Fruit fly (Drosophila melanogaster) whole organism, embryonic: ENCODE measurements around the gene alpha-Est8.

Source experiments
- CG10462 ChIP-seq: fragments of 200-800 bp; sonication (Bioruptor generic); optimal IDR thresholded peaks from 2 replicates; lab custom pipeline; 2016; ENCODE audit warnings: missing biosample characterization, missing genetic modification characterization
- CG10979 ChIP-seq: fragments of 200-800 bp; sonication (Bioruptor generic); optimal IDR thresholded peaks from 2 replicates; lab custom pipeline; 2018; ENCODE audit warnings: missing biosample characterization, mild to moderate bottlenecking, missing genetic modification characterization, moderate library complexity
- CG1233 ChIP-seq: fragments of 200-800 bp; sonication (Bioruptor generic); optimal IDR thresholded peaks from 4 replicates; lab custom pipeline; 2018; ENCODE audit warnings: missing biosample characterization, mild to moderate bottlenecking, missing genetic modification characterization
- CG14965 ChIP-seq: fragments of 200-800 bp; sonication (Bioruptor generic); optimal IDR thresholded peaks from 2 replicates; lab custom pipeline; 2016; ENCODE audit warnings: missing biosample characterization, missing genetic modification characterization, borderline replicate concordance
- CG15269 ChIP-seq: fragments of 200-800 bp; sonication (Bioruptor generic); optimal IDR thresholded peaks from 2 replicates; lab custom pipeline; 2018; ENCODE audit warnings: missing biosample characterization, mild to moderate bottlenecking, missing genetic modification characterization, moderate library complexity
- CG1602 ChIP-seq: fragments of 200-800 bp; sonication (Bioruptor generic); optimal IDR thresholded peaks from 3 replicates; lab custom pipeline; 2016; ENCODE audit warnings: missing biosample characterization, missing genetic modification characterization
- CG16815 ChIP-seq: fragments of 200-800 bp; sonication (Bioruptor generic); optimal IDR thresholded peaks from 3 replicates; lab custom pipeline; 2017; ENCODE audit warnings: missing biosample characterization, mild to moderate bottlenecking, missing genetic modification characterization
- CG17612 ChIP-seq: fragments of 200-800 bp; sonication (Bioruptor generic); IDR thresholded peaks from 2 replicates; pipeline ENCODE4 v1.3.6; 2022; ENCODE audit warnings: missing biosample characterization, missing genetic modification characterization
- CG18011 ChIP-seq: fragments of 200-800 bp; sonication (Bioruptor generic); optimal IDR thresholded peaks from 2 replicates; lab custom pipeline; 2017; ENCODE audit warnings: missing biosample characterization, missing genetic modification characterization, mild to moderate bottlenecking, moderate library complexity, missing genotype
- CG18262 ChIP-seq: fragments of 200-800 bp; optimal IDR thresholded peaks from 3 replicates; lab custom pipeline; 2019; ENCODE audit warnings: missing biosample characterization, mild to moderate bottlenecking, missing genetic modification characterization, moderate library complexity
- CG18619 ChIP-seq: fragments of 200-800 bp; sonication (Bioruptor generic); optimal IDR thresholded peaks from 3 replicates; lab custom pipeline; 2017; ENCODE audit warnings: missing biosample characterization, mild to moderate bottlenecking, missing genetic modification characterization
- CG2889 ChIP-seq: fragments of 200-800 bp; sonication (Bioruptor generic); IDR thresholded peaks from 3 replicates; pipeline ENCODE4 v1.3.6; 2022; ENCODE audit warnings: missing biosample characterization, missing genetic modification characterization
- CG30020 ChIP-seq: fragments of 200-800 bp; optimal IDR thresholded peaks from 2 replicates; lab custom pipeline; 2019; ENCODE audit warnings: missing biosample characterization, mild to moderate bottlenecking, missing genetic modification characterization, moderate library complexity
- CG31441 ChIP-seq: fragments of 200-800 bp; sonication (Bioruptor generic); IDR thresholded peaks from 2 replicates; pipeline ENCODE4 v1.3.6; 2022; ENCODE audit warnings: missing biosample characterization, missing genetic modification characterization
- CG3407 ChIP-seq: fragments of 200-800 bp; sonication (Bioruptor generic); optimal IDR thresholded peaks from 2 replicates; lab custom pipeline; 2018; ENCODE audit warnings: missing biosample characterization, mild to moderate bottlenecking, missing genetic modification characterization
- CG4404 ChIP-seq: fragments of 200-800 bp; sonication (Bioruptor generic); IDR thresholded peaks from 2 replicates; pipeline ENCODE4 v1.3.6; 2022; ENCODE audit warnings: missing biosample characterization, missing genetic modification characterization
- CG6272 ChIP-seq: fragments of 200-800 bp; sonication (Bioruptor generic); IDR thresholded peaks from 2 replicates; pipeline ENCODE4 v1.3.6; 2022; ENCODE audit warnings: missing biosample characterization, missing genetic modification characterization
- CG6854 ChIP-seq: fragments of 200-800 bp; sonication (Bioruptor generic); optimal IDR thresholded peaks from 3 replicates; lab custom pipeline; 2017; ENCODE audit warnings: missing biosample characterization, mild to moderate bottlenecking, missing genetic modification characterization
- CG7987 ChIP-seq: fragments of 200-800 bp; sonication (Bioruptor generic); optimal IDR thresholded peaks from 2 replicates; lab custom pipeline; 2018; ENCODE audit warnings: missing biosample characterization, mild to moderate bottlenecking, missing genetic modification characterization, moderate library complexity
- CG8281 ChIP-seq: fragments of 200-800 bp; sonication (Bioruptor generic); optimal IDR thresholded peaks from 2 replicates; lab custom pipeline; 2018; ENCODE audit warnings: missing biosample characterization, mild to moderate bottlenecking, missing genetic modification characterization, moderate library complexity
- CG9817 ChIP-seq: fragments of 200-800 bp; sonication (Bioruptor generic); optimal IDR thresholded peaks from 2 replicates; lab custom pipeline; 2018; ENCODE audit warnings: missing biosample characterization, mild to moderate bottlenecking, missing genetic modification characterization, moderate library complexity
- CTCF ChIP-seq: fragments of 200-800 bp; sonication (Bioruptor generic); optimal IDR thresholded peaks from 2 replicates; lab custom pipeline; 2017; ENCODE audit warnings: missing biosample characterization, mild to moderate bottlenecking, missing genetic modification characterization, moderate library complexity
- Dll ChIP-seq: fragments of 200-800 bp; sonication (Bioruptor generic); IDR thresholded peaks from 4 replicates; pipeline ENCODE4 v1.3.6; 2022; ENCODE audit warnings: missing biosample characterization, missing genetic modification characterization; ENCODE audit not compliant: partially characterized antibody
- NFAT ChIP-seq: fragments of 200-800 bp; sonication (Bioruptor generic); IDR thresholded peaks from 2 replicates; pipeline ENCODE4 v1.3.6; 2022; ENCODE audit warnings: missing biosample characterization, missing genetic modification characterization
- TFAM ChIP-seq: fragments of 200-800 bp; sonication (Bioruptor generic); optimal IDR thresholded peaks from 2 replicates; lab custom pipeline; 2017; ENCODE audit warnings: missing biosample characterization, missing genetic modification characterization, inconsistent platforms
- ash1 ChIP-seq: fragments of 200-800 bp; sonication (Bioruptor generic); optimal IDR thresholded peaks from 2 replicates; lab custom pipeline; 2018; ENCODE audit warnings: missing biosample characterization, mild to moderate bottlenecking, missing genetic modification characterization
- bbx ChIP-seq: fragments of 200-800 bp; sonication (Bioruptor generic); IDR thresholded peaks from 2 replicates; pipeline ENCODE4 v1.3.6; 2022; ENCODE audit warnings: missing biosample characterization, missing genetic modification characterization; ENCODE audit not compliant: partially characterized antibody
- bowl ChIP-seq: fragments of 200-800 bp; sonication (Bioruptor generic); IDR thresholded peaks from 2 replicates; pipeline ENCODE4 v1.3.6; 2022; ENCODE audit warnings: missing biosample characterization, missing genetic modification characterization
- bsh ChIP-seq, 2 experiments: fragments of 200-800 bp; sonication (Bioruptor generic); optimal IDR thresholded peaks; 2 replicates each; lab custom pipeline; 2017 to 2018; ENCODE audit warnings: mild to moderate bottlenecking in 2 of 2, missing biosample characterization in 2 of 2, missing genetic modification characterization in 2 of 2, moderate library complexity in 1 of 2
- ci ChIP-seq: fragments of 200-800 bp; sonication (Bioruptor generic); IDR thresholded peaks from 3 replicates; pipeline ENCODE4 v1.3.6; 2022; ENCODE audit warnings: missing biosample characterization, missing genetic modification characterization
- fd64A ChIP-seq: fragments of 200-800 bp; sonication (Bioruptor generic); optimal IDR thresholded peaks from 3 replicates; lab custom pipeline; 2018; ENCODE audit warnings: missing biosample characterization, mild to moderate bottlenecking, missing genetic modification characterization
- fu2 ChIP-seq: fragments of 200-800 bp; sonication (Bioruptor generic); optimal IDR thresholded peaks from 2 replicates; lab custom pipeline; 2016; ENCODE audit warnings: missing biosample characterization, missing genetic modification characterization
- gcm2 ChIP-seq: fragments of 200-800 bp; sonication (Bioruptor generic); optimal IDR thresholded peaks from 2 replicates; lab custom pipeline; 2016; ENCODE audit warnings: missing biosample characterization, missing genetic modification characterization
- grn ChIP-seq: fragments of 200-800 bp; sonication (Bioruptor generic); optimal IDR thresholded peaks from 3 replicates; lab custom pipeline; 2017; ENCODE audit warnings: missing biosample characterization, missing genetic modification characterization
- kay ChIP-seq: fragments of 200-800 bp; sonication (Bioruptor generic); optimal IDR thresholded peaks from 2 replicates; lab custom pipeline; 2016; ENCODE audit warnings: missing biosample characterization, missing genetic modification characterization
- lmd ChIP-seq: fragments of 200-800 bp; sonication (Bioruptor generic); IDR thresholded peaks from 2 replicates; pipeline ENCODE4 v1.3.6; 2022; ENCODE audit warnings: missing biosample characterization, missing genetic modification characterization
- mld ChIP-seq: fragments of 200-800 bp; sonication (Bioruptor generic); IDR thresholded peaks from 3 replicates; pipeline ENCODE4 v1.3.6; 2022; ENCODE audit warnings: missing biosample characterization, missing genetic modification characterization; ENCODE audit not compliant: partially characterized antibody
- nerfin-1 ChIP-seq: fragments of 200-800 bp; sonication (Bioruptor generic); optimal IDR thresholded peaks from 3 replicates; lab custom pipeline; 2019; ENCODE audit warnings: missing biosample characterization, mild to moderate bottlenecking, missing genetic modification characterization, moderate library complexity
- oc ChIP-seq: fragments of 200-800 bp; sonication (Bioruptor generic); optimal IDR thresholded peaks from 2 replicates; lab custom pipeline; 2018; ENCODE audit warnings: missing biosample characterization, mild to moderate bottlenecking, missing genetic modification characterization, moderate library complexity
- pita ChIP-seq: fragments of 200-800 bp; sonication (Bioruptor generic); optimal IDR thresholded peaks from 2 replicates; lab custom pipeline; 2017; ENCODE audit warnings: missing biosample characterization, mild to moderate bottlenecking, missing genetic modification characterization
- pzg ChIP-seq: fragments of 200-800 bp; sonication (Bioruptor generic); optimal IDR thresholded peaks from 3 replicates; lab custom pipeline; 2018; ENCODE audit warnings: missing biosample characterization, mild to moderate bottlenecking, missing genetic modification characterization, moderate library complexity
- ro ChIP-seq: fragments of 200-800 bp; sonication (Bioruptor generic); IDR thresholded peaks from 2 replicates; pipeline ENCODE4 v1.3.6; 2022; ENCODE audit warnings: missing biosample characterization, missing genetic modification characterization
- salm ChIP-seq: fragments of 200-800 bp; sonication (Bioruptor generic); optimal IDR thresholded peaks from 2 replicates; lab custom pipeline; 2018; ENCODE audit warnings: missing biosample characterization, mild to moderate bottlenecking, missing genetic modification characterization
- shn ChIP-seq: fragments of 200-800 bp; sonication (Bioruptor generic); optimal IDR thresholded peaks from 3 replicates; lab custom pipeline; 2016; ENCODE audit warnings: missing biosample characterization, missing genetic modification characterization
- slou ChIP-seq: fragments of 200-800 bp; sonication (Bioruptor generic); optimal IDR thresholded peaks from 3 replicates; lab custom pipeline; 2016; ENCODE audit warnings: missing biosample characterization, missing genetic modification characterization
- tup ChIP-seq: fragments of 200-800 bp; sonication (Bioruptor generic); optimal IDR thresholded peaks from 2 replicates; lab custom pipeline; 2016; ENCODE audit warnings: missing biosample characterization, mild to moderate bottlenecking, missing genetic modification characterization, moderate library complexity
- unpg ChIP-seq: fragments of 200-800 bp; sonication (Bioruptor generic); optimal IDR thresholded peaks from 3 replicates; lab custom pipeline; 2018; ENCODE audit warnings: missing biosample characterization, mild to moderate bottlenecking, missing genetic modification characterization, moderate library complexity
- zen2 ChIP-seq: fragments of 200-800 bp; sonication (Bioruptor generic); IDR thresholded peaks from 3 replicates; pipeline ENCODE4 v1.3.6; 2022; ENCODE audit warnings: missing biosample characterization, missing genetic modification characterization; ENCODE audit not compliant: partially characterized antibody
- zfh1 ChIP-seq: fragments of 200-800 bp; sonication (Bioruptor generic); IDR thresholded peaks from 3 replicates; pipeline ENCODE4 v1.3.6; 2022; ENCODE audit warnings: missing biosample characterization, missing genetic modification characterization

Gene alpha-Est8

dm6 chr3R:7506314-7506988 lies 9.0 kb downstream of the alpha-Est8 start (continued):
- peak; percentile 14 for TF ChIP-seq pzg (GFP tag; lab: Kevin White, UChicago)
- peak; percentile 79 for TF ChIP-seq tup (GFP tag; lab: Kevin White, UChicago)
- peak; percentile 59; the same call in 2 of the 3 replicates for TF ChIP-seq zfh1
- no peak for TF ChIP-seq CG10979
- peak; percentile 79 for TF ChIP-seq CG1233 (GFP tag; lab: Kevin White, UChicago)
- peak; percentile 14 for TF ChIP-seq CG14965 (GFP tag; lab: Kevin White, UChicago)
- peak; percentile 86 for TF ChIP-seq CG2889 (GFP tag; lab: Robert Waterston, UW)
- TF ChIP-seq TFAM, result no peak
- TF ChIP-seq ash1 (GFP tag; lab: Kevin White, UChicago), result peak; percentile 18
- TF ChIP-seq CG18619 (GFP tag; lab: Kevin White, UChicago), result peak; percentile 80
- TF ChIP-seq CG18262 (tag; lab: Kevin White, UChicago), result peak; percentile 25
- peak; percentile 39 for TF ChIP-seq gcm2 (GFP tag; lab: Kevin White, UChicago)
- TF ChIP-seq lmd (GFP tag; lab: Robert Waterston, UW), result peak; percentile 91
- no peak for TF ChIP-seq pita (GFP tag; lab: Kevin White, UChicago)
- TF ChIP-seq CG15269 (tag; lab: Kevin White, UChicago), result peak; percentile 86
- TF ChIP-seq CG10462, result peak; percentile 41
- 0 out of 2 replicates have a peak, but pooled peaks have one; percentile 45 for TF ChIP-seq CG17612 (GFP tag; lab: Robert Waterston, UW)
- no peak for TF ChIP-seq Dll
- no peak for TF ChIP-seq mld (GFP tag; lab: Robert Waterston, UW)
- 0 out of 2 replicates have a peak, but pooled peaks have one; percentile 49 for TF ChIP-seq bowl (GFP tag; lab: Robert Waterston, UW)
- peak; percentile 66 for TF ChIP-seq CG1602 (GFP tag; lab: Kevin White, UChicago)
- TF ChIP-seq CTCF (GFP tag; lab: Kevin White, UChicago), result no peak
- TF ChIP-seq ci (GFP tag; lab: Robert Waterston, UW), result peak; percentile 48; the same call in 1 of the 3 replicates
- peak; percentile 44 for TF ChIP-seq slou (GFP tag; lab: Kevin White, UChicago)
- peak; percentile 87 for TF ChIP-seq fu2 (GFP tag; lab: Kevin White, UChicago)
- TF ChIP-seq CG7987 (GFP tag; lab: Kevin White, UChicago), result peak; percentile 63
- no peak for TF ChIP-seq oc
- no peak for TF ChIP-seq zen2 (GFP tag; lab: Robert Waterston, UW)
- no peak for TF ChIP-seq salm (tag; lab: Kevin White, UChicago)
- TF ChIP-seq bsh (GFP tag; optimal IDR thresholded peaks at IDR 0.05; lab: Kevin White, UChicago), result no peak
- TF ChIP-seq CG6854 (GFP tag; lab: Kevin White, UChicago), result peak; percentile 72
- peak; percentile 83 for TF ChIP-seq NFAT (GFP tag; lab: Robert Waterston, UW)
- TF ChIP-seq CG16815, result peak; percentile 58
- peak; percentile 38; the same call in 1 of the 2 replicates for TF ChIP-seq CG31441
- no peak for TF ChIP-seq CG3407
- peak; percentile 74 for TF ChIP-seq CG18011 (GFP tag; lab: Kevin White, UChicago)
- TF ChIP-seq CG9817, result peak; percentile 82
- TF ChIP-seq bbx (GFP tag; lab: Robert Waterston, UW), result no peak
- peak; percentile 79 for TF ChIP-seq kay (GFP tag; lab: Kevin White, UChicago)
- no peak for TF ChIP-seq ro
- peak; percentile 59 for TF ChIP-seq CG6272 (GFP tag; lab: Robert Waterston, UW)
- TF ChIP-seq CG30020 (tag; lab: Kevin White, UChicago), result no peak
- no peak for TF ChIP-seq fd64A (GFP tag; lab: Kevin White, UChicago)
- TF ChIP-seq shn (GFP tag; lab: Kevin White, UChicago), result peak; percentile 79
- TF ChIP-seq unpg (GFP tag; lab: Kevin White, UChicago), result peak; percentile 84
- TF ChIP-seq nerfin-1 (tag; lab: Kevin White, UChicago), result no peak
- TF ChIP-seq CG8281, result peak; percentile 37
- TF ChIP-seq CG4404 (GFP tag; lab: Robert Waterston, UW), result peak; percentile 53
- TF ChIP-seq grn (GFP tag; lab: Kevin White, UChicago), result peak; percentile 23
